Worm (Caenorhabditis elegans) whole organism, late embryonic: ENCODE results near the gene nipi-4.

Source experiments
- sox-2 ChIP-seq: fragments of 200-800 bp; sonication (Bioruptor generic); IDR thresholded peaks from 2 replicates; pipeline ENCODE4 v1.3.6; 2022; ENCODE audit warnings: missing genetic modification reagents, missing genetic modification characterization, missing compliant biosample characterization
- zip-5 ChIP-seq: sonication (generic microtip); optimal IDR thresholded peaks from 2 replicates; lab custom pipeline; 2016; ENCODE audit warnings: missing genetic modification characterization, missing compliant biosample characterization

- no peak for TF ChIP-seq zip-5 (tag; lab: Kevin White, UChicago)
- no peak for TF ChIP-seq sox-2 (GFP tag; lab: Robert Waterston, UW)
Observed at ce11 chrV:7842228-7842627, 28.4 kb downstream of the nipi-4 start, which contains the start of gene grd-8.
